Worm (Caenorhabditis elegans): ENCODE data around the gene col-14.

col-14 gene

DNA sequence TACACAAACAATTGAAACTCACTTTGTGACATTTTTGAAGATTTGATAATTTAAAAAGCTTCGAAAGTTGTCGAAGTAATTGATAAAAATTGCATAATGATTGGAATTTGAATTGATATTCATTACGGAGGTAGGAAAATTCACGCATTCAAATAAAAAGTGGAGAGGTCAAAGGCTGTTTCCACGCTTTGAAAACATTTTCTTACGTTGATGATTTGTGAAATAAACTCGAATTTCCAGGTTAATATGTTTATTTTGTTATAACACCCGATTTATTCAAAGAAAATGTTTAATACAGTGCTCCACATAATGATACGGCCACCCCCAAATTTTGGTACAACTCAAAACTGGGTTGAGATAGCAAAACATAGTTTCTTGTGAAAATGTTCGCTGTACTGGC is 50.0 kb downstream of the col-14 start, which contains the start of gene C33H5.16:
Gene C33H5.16 (minus strand): TSS at position 101 of the 400 bp plus-strand sequence.
- TF ChIP-seq jun-1 (tag; optimal IDR thresholded peaks at IDR 0.05) = no peak
- TF ChIP-seq ceh-90 (tag; optimal IDR thresholded peaks at IDR 0.05) = no peak
- no peak for TF ChIP-seq ceh-88 (GFP tag; IDR thresholded peaks at IDR 0.05)
- no peak for TF ChIP-seq Y116A8C.19 (tag; optimal IDR thresholded peaks at IDR 0.05; ENCODE audit: borderline replicate concordance)
